Worm (Caenorhabditis elegans) whole organism, L2 larva: ENCODE data around the gene abu-15.

Experiments
- F13H6.1 ChIP-seq: sonication (generic microtip); optimal IDR thresholded peaks from 2 replicates; lab custom pipeline; 2016; ENCODE audit warnings: missing genetic modification characterization, missing compliant biosample characterization
- Y55F3AM.14 ChIP-seq: fragments of 200-800 bp; sonication (Bioruptor generic); optimal IDR thresholded peaks from 2 replicates; lab custom pipeline; 2018; ENCODE audit warnings: mild to moderate bottlenecking, missing genetic modification characterization, missing compliant biosample characterization
- ZK546.5 ChIP-seq: sonication (generic microtip); optimal IDR thresholded peaks from 2 replicates; lab custom pipeline; 2017; ENCODE audit warnings: missing biosample characterization, missing genetic modification characterization
- aly-2 ChIP-seq: fragments of 150-350 bp; optimal IDR thresholded peaks from 2 replicates; lab custom pipeline; 2014; ENCODE audit warnings: missing biosample characterization, missing genetic modification characterization
- ama-1 ChIP-seq: fragments of 150-350 bp; optimal IDR thresholded peaks from 2 replicates; lab custom pipeline; 2018; ENCODE audit warnings: inconsistent platforms
- blmp-1 ChIP-seq: sonication (generic microtip); optimal IDR thresholded peaks from 2 replicates; lab custom pipeline; 2017; ENCODE audit warnings: missing genetic modification characterization, mild to moderate bottlenecking, missing compliant biosample characterization, antibody characterized with exemption, moderate library complexity; ENCODE audit not compliant: insufficient read depth
- ceh-16 ChIP-seq: fragments of 150-350 bp; optimal IDR thresholded peaks from 2 replicates; lab custom pipeline; 2014; ENCODE audit warnings: missing biosample characterization, missing genetic modification characterization
- ceh-82 ChIP-seq: fragments of 150-350 bp; optimal IDR thresholded peaks from 2 replicates; lab custom pipeline; 2014; ENCODE audit warnings: missing biosample characterization, missing genetic modification characterization
- dmd-4 ChIP-seq: sonication (generic microtip); optimal IDR thresholded peaks from 2 replicates; lab custom pipeline; 2017; ENCODE audit warnings: missing biosample characterization, missing genetic modification characterization
- egl-27 ChIP-seq: sonication (generic microtip); optimal IDR thresholded peaks from 3 replicates; lab custom pipeline; 2017; ENCODE audit warnings: missing biosample characterization, missing genetic modification reagents, missing genetic modification characterization
- elt-1 ChIP-seq: fragments of 150-350 bp; optimal IDR thresholded peaks from 2 replicates; lab custom pipeline; 2014; ENCODE audit warnings: missing biosample characterization, missing genetic modification characterization
- elt-3 ChIP-seq: sonication (generic microtip); optimal IDR thresholded peaks from 2 replicates; lab custom pipeline; 2017; ENCODE audit warnings: missing biosample characterization, missing genetic modification characterization
- gmeb-1 ChIP-seq: fragments of 150-350 bp; optimal IDR thresholded peaks from 2 replicates; lab custom pipeline; 2014; ENCODE audit warnings: missing biosample characterization, missing genetic modification characterization
- lin-13 ChIP-seq: fragments of 150-350 bp; optimal IDR thresholded peaks from 2 replicates; lab custom pipeline; 2014; ENCODE audit warnings: missing biosample characterization, missing genetic modification reagents, missing genetic modification characterization
- lin-39 ChIP-seq: fragments of 150-350 bp; optimal IDR thresholded peaks from 2 replicates; lab custom pipeline; 2014; ENCODE audit warnings: missing biosample characterization, missing genetic modification reagents, missing genetic modification characterization
- lsy-2 ChIP-seq, 2 experiments: fragments of 150-350 bp in 1 of 2; sonication (generic microtip) in 1 of 2; optimal IDR thresholded peaks; 2 replicates each; lab custom pipeline; 2014 to 2017; ENCODE audit warnings: missing biosample characterization in 2 of 2, missing genetic modification characterization in 2 of 2
- mbf-1 ChIP-seq: sonication (generic microtip); optimal IDR thresholded peaks from 2 replicates; lab custom pipeline; 2017; ENCODE audit warnings: missing biosample characterization, missing genetic modification characterization
- mdl-1 ChIP-seq, 2 experiments: fragments of 150-350 bp in 1 of 2; sonication (generic microtip) in 1 of 2; optimal IDR thresholded peaks; 2 replicates each; lab custom pipeline; 2017; ENCODE audit warnings: missing biosample characterization in 2 of 2, missing genetic modification characterization in 2 of 2
- nhr-10 ChIP-seq: sonication (generic microtip); optimal IDR thresholded peaks from 2 replicates; lab custom pipeline; 2017; ENCODE audit warnings: missing biosample characterization, missing genetic modification characterization
- nhr-11 ChIP-seq: fragments of 150-350 bp; optimal IDR thresholded peaks from 2 replicates; lab custom pipeline; 2014; ENCODE audit warnings: missing biosample characterization, missing genetic modification characterization
- nhr-12 ChIP-seq: fragments of 150-350 bp; optimal IDR thresholded peaks from 2 replicates; lab custom pipeline; 2014; ENCODE audit warnings: missing biosample characterization, missing genetic modification characterization
- nhr-21 ChIP-seq: fragments of 150-350 bp; optimal IDR thresholded peaks from 2 replicates; lab custom pipeline; 2014; ENCODE audit warnings: missing biosample characterization, missing genetic modification characterization
- nhr-23 ChIP-seq: fragments of 150-350 bp; optimal IDR thresholded peaks from 2 replicates; lab custom pipeline; 2014; ENCODE audit warnings: missing biosample characterization, missing genetic modification reagents, missing genetic modification characterization
- nhr-237 ChIP-seq: fragments of 150-350 bp; optimal IDR thresholded peaks from 2 replicates; lab custom pipeline; 2014; ENCODE audit warnings: missing biosample characterization, missing genetic modification characterization
- nhr-6 ChIP-seq: fragments of 150-350 bp; optimal IDR thresholded peaks from 2 replicates; lab custom pipeline; 2014; ENCODE audit warnings: missing biosample characterization, missing genetic modification characterization
- nhr-77 ChIP-seq: fragments of 150-350 bp; optimal IDR thresholded peaks from 2 replicates; lab custom pipeline; 2014; ENCODE audit warnings: missing biosample characterization, missing genetic modification characterization
- peb-1 ChIP-seq: fragments of 150-350 bp; optimal IDR thresholded peaks from 2 replicates; lab custom pipeline; 2014; ENCODE audit warnings: missing biosample characterization, missing genetic modification characterization
- sem-4 ChIP-seq: fragments of 150-350 bp; optimal IDR thresholded peaks from 2 replicates; lab custom pipeline; 2014; ENCODE audit warnings: missing biosample characterization, missing genetic modification reagents, missing genetic modification characterization
- skn-1 ChIP-seq: sonication (generic microtip); optimal IDR thresholded peaks from 2 replicates; lab custom pipeline; 2017; ENCODE audit warnings: missing biosample characterization, missing genetic modification characterization
- sma-3 ChIP-seq: sonication (generic microtip); optimal IDR thresholded peaks from 2 replicates; lab custom pipeline; 2016; ENCODE audit warnings: missing genetic modification reagents, missing genetic modification characterization, missing compliant biosample characterization
- sma-9 ChIP-seq, 2 experiments: fragments of 150-350 bp in 1 of 2; sonication (generic microtip) in 1 of 2; optimal IDR thresholded peaks; 2 replicates each; lab custom pipeline; 2014 to 2016; ENCODE audit warnings: missing genetic modification characterization in 2 of 2, mild to moderate bottlenecking in 1 of 2, missing biosample characterization in 1 of 2, missing compliant biosample characterization in 1 of 2, missing genetic modification reagents in 1 of 2, moderate library complexity in 1 of 2
- snpc-4 ChIP-seq: fragments of 150-350 bp; optimal IDR thresholded peaks from 2 replicates; lab custom pipeline; 2014; ENCODE audit warnings: missing biosample characterization, missing genetic modification characterization
- unc-39 ChIP-seq: fragments of 150-350 bp; optimal IDR thresholded peaks from 2 replicates; lab custom pipeline; 2014; ENCODE audit warnings: missing biosample characterization, missing genetic modification characterization
- unc-55 ChIP-seq: fragments of 150-350 bp; sonication (generic microtip); optimal IDR thresholded peaks from 3 replicates; lab custom pipeline; 2014; ENCODE audit warnings: missing biosample characterization, missing genetic modification reagents, missing genetic modification characterization
- unc-62 ChIP-seq: fragments of 150-350 bp; optimal IDR thresholded peaks from 2 replicates; lab custom pipeline; 2014; ENCODE audit warnings: missing biosample characterization, missing genetic modification reagents, missing genetic modification characterization
- ztf-11 ChIP-seq: sonication (generic microtip); optimal IDR thresholded peaks from 2 replicates; lab custom pipeline; 2017; ENCODE audit warnings: missing biosample characterization, missing genetic modification characterization

abu-15 gene

ce11 chrV:5144541-5144940 lies 13.9 kb upstream of the abu-15 start, which contains the start of gene F14F9.2:
F14F9.2 (plus strand) TSS chrV:5144841.
- TF ChIP-seq egl-27 (tag; lab: Kevin White, UChicago) (no peak), aly-2 (tag; lab: Kevin White, UChicago) (no peak), ama-1 (lab: Kevin White, UChicago) (no peak), lsy-2 (tag; optimal IDR thresholded peaks at IDR 0.05; lab: Kevin White, UChicago) (no peak), ztf-11 (no peak), sma-3 (GFP tag; lab: Kevin White, UChicago) (no peak)

DNA sequence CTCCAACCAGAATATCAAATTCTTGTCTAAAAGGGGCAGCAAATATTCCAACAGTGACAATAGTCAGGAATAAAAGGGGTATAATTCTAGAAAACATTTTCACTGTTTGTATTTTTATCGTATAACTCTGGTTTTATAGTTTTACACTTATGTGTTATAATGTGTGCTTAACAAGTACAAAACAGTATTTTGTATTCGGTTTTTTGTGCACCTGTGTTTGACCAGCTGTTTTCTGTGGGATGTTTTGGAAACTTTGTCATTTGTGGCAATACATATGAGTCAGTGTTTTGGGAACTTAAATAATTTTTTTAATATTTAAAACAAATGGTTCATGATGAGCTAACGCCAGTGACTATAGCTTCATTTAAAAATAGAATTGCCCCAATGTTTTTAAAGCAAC lies 12.0 kb upstream of the abu-15 start, which contains the start of gene F14F9.6:
F14F9.6 (minus strand) TSS at position 101 of the 400 bp plus-strand sequence.
- TF ChIP-seq nhr-10 = no peak
- TF ChIP-seq elt-1 = no peak
- no peak for TF ChIP-seq mbf-1
- TF ChIP-seq nhr-23 = no peak
- no peak for TF ChIP-seq ztf-11
- TF ChIP-seq Y55F3AM.14 (GFP tag; lab: Kevin White, UChicago) = no peak
- TF ChIP-seq elt-3 (tag; lab: Kevin White, UChicago) = no peak
- TF ChIP-seq nhr-77 (tag; lab: Kevin White, UChicago) = no peak

DNA sequence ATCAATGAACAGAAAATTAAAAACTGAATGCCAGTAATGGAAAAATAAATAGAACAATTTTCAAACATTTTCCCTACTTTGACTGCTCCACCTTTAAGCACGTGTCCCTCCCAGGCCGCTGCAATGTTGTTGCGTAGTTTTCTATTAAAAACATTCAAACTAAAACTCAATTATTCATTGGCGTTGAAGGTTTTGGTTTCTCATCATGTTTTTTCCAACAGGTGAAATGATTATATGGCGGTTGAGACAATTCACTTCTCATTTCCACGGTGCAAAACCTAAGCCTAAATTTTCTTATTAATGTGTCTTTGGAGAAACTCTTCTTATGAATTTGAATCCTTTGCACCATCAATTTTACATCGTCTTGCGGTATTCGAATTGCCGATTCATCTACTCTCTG lies 7.5 kb upstream of the abu-15 start, which contains the start of gene srh-130:
srh-130 (plus strand) TSS at position 301 of the 400 bp plus-strand sequence.
- TF ChIP-seq ceh-82 (tag; lab: Kevin White, UChicago) = no peak
- TF ChIP-seq dmd-4 (tag; lab: Kevin White, UChicago) = no peak
- TF ChIP-seq F13H6.1 (tag; lab: Kevin White, UChicago) = no peak
- no peak for TF ChIP-seq lin-13
- no peak for TF ChIP-seq lsy-2 (tag; optimal IDR thresholded peaks at IDR 0.05; lab: Kevin White, UChicago)
- no peak for TF ChIP-seq ama-1 (lab: Kevin White, UChicago)

ce11 chrV:5155516-5155915 lies 2.9 kb upstream of the abu-15 start, which contains the start of gene srx-38:
srx-38 (minus strand) TSS chrV:5155616.
- TF ChIP-seq nhr-23 (no peak), unc-62 (GFP tag; lab: Kevin White, UChicago) (no peak), lin-13 (no peak), nhr-12 (tag; lab: Kevin White, UChicago) (no peak), mdl-1 (tag; optimal IDR thresholded peaks at IDR 0.05; lab: Kevin White, UChicago) (no peak), nhr-237 (no peak), egl-27 (tag; lab: Kevin White, UChicago) (no peak), unc-39 (tag; lab: Kevin White, UChicago) (no peak), mbf-1 (no peak), unc-55 (GFP tag; lab: Kevin White, UChicago) (no peak), sma-9 (GFP tag; optimal IDR thresholded peaks at IDR 0.05; lab: Kevin White, UChicago) (no peak), sma-9 (tag; optimal IDR thresholded peaks at IDR 0.05; lab: Kevin White, UChicago) (no peak), snpc-4 (tag; lab: Kevin White, UChicago) (no peak), sma-3 (GFP tag; lab: Kevin White, UChicago) (no peak)

DNA sequence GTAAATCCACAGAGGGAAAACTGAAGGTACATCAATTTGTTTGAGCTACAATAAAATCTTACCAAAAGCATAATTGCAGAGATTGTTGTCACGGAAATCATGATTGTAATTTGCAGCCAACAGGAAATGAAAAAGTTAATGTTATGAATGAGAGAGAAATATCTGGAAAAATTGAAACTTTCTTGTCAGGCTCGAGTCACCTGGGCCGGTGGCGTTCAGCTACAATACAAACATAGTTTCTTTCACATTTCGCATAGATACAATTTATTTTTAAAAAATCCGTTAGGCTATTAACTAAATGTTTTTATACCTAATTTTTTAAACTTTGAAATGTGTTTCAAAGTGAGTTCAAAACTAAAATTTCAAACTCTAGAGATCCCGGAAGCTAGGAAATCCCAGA lies 742 bp upstream of the abu-15 start, which contains the start of gene srx-39:
srx-39 (minus strand) TSS at position 101 of the 400 bp plus-strand sequence.
- TF ChIP-seq nhr-21 (tag; lab: Kevin White, UChicago) (no peak), lin-39 (tag; lab: Kevin White, UChicago) (no peak), sma-3 (GFP tag; lab: Kevin White, UChicago) (no peak), ZK546.5 (tag; lab: Kevin White, UChicago) (no peak), elt-3 (tag; lab: Kevin White, UChicago) (no peak), sem-4 (tag; lab: Kevin White, UChicago) (no peak), aly-2 (tag; lab: Kevin White, UChicago) (no peak), gmeb-1 (no peak), mbf-1 (no peak), mdl-1 (tag; optimal IDR thresholded peaks at IDR 0.05; lab: Kevin White, UChicago) (no peak), sma-9 (GFP tag; optimal IDR thresholded peaks at IDR 0.05; lab: Kevin White, UChicago) (no peak), sma-9 (tag; optimal IDR thresholded peaks at IDR 0.05; lab: Kevin White, UChicago) (no peak), lsy-2 (tag; optimal IDR thresholded peaks at IDR 0.05; lab: Kevin White, UChicago) (no peak), ceh-82 (tag; lab: Kevin White, UChicago) (no peak), unc-39 (tag; lab: Kevin White, UChicago) (no peak), ceh-16 (tag; lab: Kevin White, UChicago) (no peak)

DNA sequence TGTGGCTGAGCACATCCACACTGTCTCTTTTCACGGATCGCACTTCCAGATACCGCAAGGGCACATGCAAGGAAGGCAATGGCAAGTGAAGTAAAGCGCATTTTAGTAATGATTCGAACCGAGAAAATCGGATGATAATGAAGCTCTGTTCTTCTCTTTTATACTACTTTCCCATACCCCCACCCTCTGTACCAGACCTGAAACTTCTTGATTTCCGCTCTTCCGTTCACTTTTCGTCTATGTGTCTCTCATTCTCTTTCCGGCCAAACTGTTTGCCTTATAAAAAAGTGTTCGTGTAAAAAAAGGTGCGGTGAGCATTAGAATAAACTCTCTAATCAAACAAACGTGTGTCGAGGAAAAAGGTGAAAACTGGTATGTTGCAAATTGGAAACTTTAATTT lies 3.4 kb downstream of the abu-15 start, which contains the start of gene abu-6:
abu-6 (minus strand) TSS at position 101 of the 400 bp plus-strand sequence.
- TF ChIP-seq sma-9 (GFP tag; optimal IDR thresholded peaks at IDR 0.05; lab: Kevin White, UChicago) = no peak
- no peak for TF ChIP-seq sma-9 (tag; optimal IDR thresholded peaks at IDR 0.05; lab: Kevin White, UChicago)
- no peak for TF ChIP-seq lsy-2 (tag; optimal IDR thresholded peaks at IDR 0.05; lab: Kevin White, UChicago)
- no peak for TF ChIP-seq nhr-11 (tag; lab: Kevin White, UChicago)
- TF ChIP-seq sem-4 (tag; lab: Kevin White, UChicago) = no peak
- no peak for TF ChIP-seq nhr-21 (tag; lab: Kevin White, UChicago)
- no peak for TF ChIP-seq skn-1 (tag; lab: Kevin White, UChicago)
- no peak for TF ChIP-seq blmp-1 (tag; lab: Kevin White, UChicago)
- TF ChIP-seq ceh-16 (tag; lab: Kevin White, UChicago) = no peak
- no peak for TF ChIP-seq peb-1 (tag; lab: Kevin White, UChicago)
- TF ChIP-seq ZK546.5 (tag; lab: Kevin White, UChicago) = no peak
- no peak for TF ChIP-seq nhr-6 (tag; lab: Kevin White, UChicago)
- no peak for TF ChIP-seq elt-3 (tag; lab: Kevin White, UChicago)
- TF ChIP-seq Y55F3AM.14 (GFP tag; lab: Kevin White, UChicago) = no peak
- TF ChIP-seq elt-1 = no peak
- no peak for TF ChIP-seq snpc-4 (tag; lab: Kevin White, UChicago)
- TF ChIP-seq aly-2 (tag; lab: Kevin White, UChicago) = no peak
- TF ChIP-seq sma-3 (GFP tag; lab: Kevin White, UChicago) = no peak
